Worm (Caenorhabditis elegans) whole organism, L4/young adult: Measurements from ENCODE around the gene mms-19.

Source experiments
- W03F9.2 ChIP-seq: fragments of 150-350 bp; optimal IDR thresholded peaks from 2 replicates; lab custom pipeline; 2014; ENCODE audit warnings: missing biosample characterization, missing genetic modification characterization
- dao-5 ChIP-seq: sonication (generic microtip); optimal IDR thresholded peaks from 2 replicates; lab custom pipeline; 2016; ENCODE audit warnings: missing genotype, missing genetic modification characterization, moderate library complexity, missing compliant biosample characterization
- him-1 ChIP-seq: sonication (generic microtip); optimal IDR thresholded peaks from 2 replicates; lab custom pipeline; 2016; ENCODE audit warnings: missing genotype, missing genetic modification reagents, missing genetic modification characterization, missing compliant biosample characterization

Gene mms-19

ce11 chrV:5509134-5509533 lies 5.0 kb upstream of the mms-19 start:
- TF ChIP-seq dao-5 (tag; lab: Kevin White, UChicago): no peak
- no peak for TF ChIP-seq W03F9.2 (tag; lab: Kevin White, UChicago)
- TF ChIP-seq him-1 (tag; lab: Kevin White, UChicago): no peak

- TF ChIP-seq him-1 (tag; lab: Kevin White, UChicago) (no peak), W03F9.2 (tag; lab: Kevin White, UChicago) (no peak), dao-5 (tag; lab: Kevin White, UChicago) (no peak)
These were observed 4.2 kb upstream of the mms-19 start for ce11 chrV:5509966-5510365.

ce11 chrV:5511720-5512119 lies 2.4 kb upstream of the mms-19 start:
- no peak for TF ChIP-seq him-1 (tag; lab: Kevin White, UChicago)
- no peak for TF ChIP-seq dao-5 (tag; lab: Kevin White, UChicago)
- TF ChIP-seq W03F9.2 (tag; lab: Kevin White, UChicago): no peak

- TF ChIP-seq dao-5 (tag; lab: Kevin White, UChicago) (no peak), W03F9.2 (tag; lab: Kevin White, UChicago) (no peak), him-1 (tag; lab: Kevin White, UChicago) (no peak)
These were observed 1.6 kb upstream of the mms-19 start for ce11 chrV:5512559-5512958.

- TF ChIP-seq him-1 (tag; lab: Kevin White, UChicago): no peak
- TF ChIP-seq dao-5 (tag; lab: Kevin White, UChicago): no peak
- no peak for TF ChIP-seq W03F9.2 (tag; lab: Kevin White, UChicago)
These were observed 7.6 kb downstream of the mms-19 start, which contains the start of gene hir-1 for ce11 chrV:5521735-5522241. Gene hir-1, plus strand, starts transcription at chrV:5522139.

- TF ChIP-seq him-1 (tag; lab: Kevin White, UChicago) (no peak), W03F9.2 (tag; lab: Kevin White, UChicago) (no peak), dao-5 (tag; lab: Kevin White, UChicago) (no peak)
These were observed 9.1 kb downstream of the mms-19 start for ce11 chrV:5523260-5523659.

- TF ChIP-seq dao-5 (tag; lab: Kevin White, UChicago): no peak
- TF ChIP-seq W03F9.2 (tag; lab: Kevin White, UChicago): no peak
- no peak for TF ChIP-seq him-1 (tag; lab: Kevin White, UChicago)
These were observed 11.1 kb downstream of the mms-19 start for ce11 chrV:5525208-5525607.

- TF ChIP-seq W03F9.2 (tag; lab: Kevin White, UChicago): no peak
These were observed 13.5 kb downstream of the mms-19 start for ce11 chrV:5527694-5528093.

ce11 chrV:5533755-5534154 lies 19.6 kb downstream of the mms-19 start, which contains the start of gene grl-1:
Gene grl-1, minus strand, starts transcription at chrV:5533855.
- TF ChIP-seq dao-5 (tag; lab: Kevin White, UChicago) (no peak), W03F9.2 (tag; lab: Kevin White, UChicago) (no peak), him-1 (tag; lab: Kevin White, UChicago) (no peak)

ce11 chrV:5535774-5536173 lies 21.6 kb downstream of the mms-19 start, which contains the start of gene C24G6.8:
Gene C24G6.8, minus strand, starts transcription at chrV:5535874.
- no peak for TF ChIP-seq him-1 (tag; lab: Kevin White, UChicago)
- TF ChIP-seq dao-5 (tag; lab: Kevin White, UChicago): no peak
- TF ChIP-seq W03F9.2 (tag; lab: Kevin White, UChicago): no peak

- TF ChIP-seq W03F9.2 (tag; lab: Kevin White, UChicago) (peak; percentile 35), dao-5 (tag; lab: Kevin White, UChicago) (no peak)
These were observed 22.2 kb downstream of the mms-19 start, which contains the start of the genes cox-16 and syp-2 for ce11 chrV:5536240-5536811. Gene cox-16, minus strand, starts transcription at chrV:5536243. Gene syp-2, plus strand, starts transcription at chrV:5536487.

- TF ChIP-seq W03F9.2 (tag; lab: Kevin White, UChicago) (no peak), him-1 (tag; lab: Kevin White, UChicago) (no peak), dao-5 (tag; lab: Kevin White, UChicago) (no peak)
These were observed 24.4 kb downstream of the mms-19 start, which contains the start of gene cft-1 for ce11 chrV:5538500-5538899. Gene cft-1, plus strand, starts transcription at chrV:5538800.

ce11 chrV:5548051-5548450 lies 33.9 kb downstream of the mms-19 start, which contains the start of gene ugt-48:
Gene ugt-48, minus strand, starts transcription at chrV:5548062.
- no peak for TF ChIP-seq dao-5 (tag; lab: Kevin White, UChicago)
- TF ChIP-seq him-1 (tag; lab: Kevin White, UChicago): no peak
- TF ChIP-seq W03F9.2 (tag; lab: Kevin White, UChicago): no peak

- no peak for TF ChIP-seq him-1 (tag; lab: Kevin White, UChicago)
- no peak for TF ChIP-seq W03F9.2 (tag; lab: Kevin White, UChicago)
- TF ChIP-seq dao-5 (tag; lab: Kevin White, UChicago): no peak
These were observed 34.3 kb downstream of the mms-19 start for ce11 chrV:5548497-5548896.
